Fruit fly (Drosophila melanogaster): ENCODE results near the gene CG17768.

DNA sequence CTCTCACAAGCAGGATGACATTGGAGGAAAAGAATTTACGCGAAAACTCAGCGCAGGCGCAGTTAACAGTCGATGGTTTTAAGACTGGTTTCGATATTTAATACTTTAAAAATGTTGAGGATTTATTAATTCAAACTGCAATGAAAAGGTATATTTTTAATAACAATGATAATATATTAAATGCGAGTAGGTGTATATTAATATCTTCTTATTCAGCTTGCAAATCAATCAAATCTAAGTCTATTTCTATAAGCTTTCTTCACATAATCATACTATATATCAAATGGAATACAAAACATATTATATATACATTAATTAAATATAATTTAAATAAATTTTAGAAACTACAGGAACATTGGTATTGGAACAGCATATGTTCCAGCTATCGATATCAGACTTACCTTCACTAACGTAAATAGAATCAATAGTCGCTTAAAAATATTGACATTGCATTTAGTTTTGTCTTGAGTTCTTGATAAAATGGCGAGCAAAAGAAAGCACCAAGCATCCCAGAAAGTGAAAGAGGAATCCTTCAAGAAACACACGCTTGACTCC, 30.7 kb upstream of the CG17768 start, which contains the start of the genes TBC1D16 and holn1:
- TF ChIP-seq pan (optimal IDR thresholded peaks at IDR 0.05) (no peak), usp (GFP tag; optimal IDR thresholded peaks at IDR 0.05) (no peak), CG8478 (optimal IDR thresholded peaks at IDR 0.05) (no peak)

All from whole organism.